Fruit fly (Drosophila melanogaster) whole organism, pupa: ENCODE measurements around the gene CG14518.
A peak's percentile ranks its signal among the peaks of the same experiment; 100 is the strongest.

Experiments used
- CG10348 ChIP-seq: fragments of 200-800 bp; sonication (Bioruptor generic); IDR thresholded peaks from 2 replicates; pipeline ENCODE4 v1.3.6; 2022; ENCODE audit warnings: missing biosample characterization, missing genetic modification characterization
- CG12605 ChIP-seq: fragments of 200-800 bp; sonication (Bioruptor generic); IDR thresholded peaks from 2 replicates; pipeline ENCODE4 v1.3.6; 2022; ENCODE audit warnings: missing biosample characterization, missing genetic modification characterization
- CG13204 ChIP-seq: fragments of 200-800 bp; sonication (Bioruptor generic); optimal IDR thresholded peaks from 2 replicates; lab custom pipeline; 2018; ENCODE audit warnings: missing biosample characterization, mild to moderate bottlenecking, missing genetic modification characterization, moderate library complexity
- CG14655 ChIP-seq: fragments of 200-800 bp; sonication (Bioruptor generic); optimal IDR thresholded peaks from 3 replicates; lab custom pipeline; 2017; ENCODE audit warnings: mild to moderate bottlenecking, missing biosample characterization, missing genetic modification reagents, missing genetic modification characterization
- CG15710 ChIP-seq: fragments of 200-800 bp; sonication (Bioruptor generic); optimal IDR thresholded peaks from 2 replicates; lab custom pipeline; 2018; ENCODE audit warnings: missing biosample characterization, mild to moderate bottlenecking, missing genetic modification characterization, moderate library complexity
- CG17806 ChIP-seq: fragments of 200-800 bp; sonication (Bioruptor generic); optimal IDR thresholded peaks from 2 replicates; lab custom pipeline; 2018; ENCODE audit warnings: missing biosample characterization, mild to moderate bottlenecking, missing genetic modification characterization, moderate library complexity
- CG32121 ChIP-seq: fragments of 200-800 bp; sonication (Bioruptor generic); IDR thresholded peaks from 2 replicates; pipeline ENCODE4 v1.3.6; 2022; ENCODE audit warnings: missing biosample characterization, missing genetic modification characterization
- CG34367 ChIP-seq: fragments of 200-800 bp; sonication (Bioruptor generic); optimal IDR thresholded peaks from 2 replicates; lab custom pipeline; 2018; ENCODE audit warnings: missing biosample characterization, mild to moderate bottlenecking, missing genetic modification characterization
- CG4496 ChIP-seq: fragments of 200-800 bp; sonication (Bioruptor generic); IDR thresholded peaks from 3 replicates; pipeline ENCODE4 v1.3.6; 2022; ENCODE audit warnings: missing biosample characterization, missing genetic modification characterization
- CG8159 ChIP-seq: fragments of 200-800 bp; sonication (Bioruptor generic); optimal IDR thresholded peaks from 3 replicates; lab custom pipeline; 2018; ENCODE audit warnings: missing biosample characterization, mild to moderate bottlenecking, missing genetic modification characterization, moderate library complexity
- CG8301 ChIP-seq: fragments of 200-800 bp; sonication (Bioruptor generic); optimal IDR thresholded peaks from 2 replicates; lab custom pipeline; 2018; ENCODE audit warnings: missing biosample characterization, mild to moderate bottlenecking, missing genetic modification characterization
- CG9948 ChIP-seq: fragments of 200-800 bp; sonication (Bioruptor generic); optimal IDR thresholded peaks from 2 replicates; lab custom pipeline; 2018; ENCODE audit warnings: missing biosample characterization, mild to moderate bottlenecking, missing genetic modification characterization, moderate library complexity
- D1 ChIP-seq: fragments of 200-800 bp; sonication (Bioruptor generic); optimal IDR thresholded peaks from 2 replicates; lab custom pipeline; 2018; ENCODE audit warnings: missing biosample characterization, mild to moderate bottlenecking, missing genetic modification characterization, moderate library complexity
- EcR ChIP-seq: fragments of 200-800 bp; sonication (Bioruptor generic); optimal IDR thresholded peaks from 3 replicates; lab custom pipeline; 2019; ENCODE audit warnings: missing biosample characterization, missing genetic modification characterization, mild to moderate bottlenecking, moderate library complexity, missing genetic modification reagents
- Ets98B ChIP-seq: fragments of 200-800 bp; sonication (Bioruptor generic); IDR thresholded peaks from 2 replicates; pipeline ENCODE4 v1.3.6; 2022; ENCODE audit warnings: missing biosample characterization, missing genetic modification characterization
- Pif1A ChIP-seq: fragments of 200-800 bp; sonication (Bioruptor generic); optimal IDR thresholded peaks from 3 replicates; lab custom pipeline; 2016; ENCODE audit warnings: missing biosample characterization, missing genetic modification characterization
- Pif1B ChIP-seq: fragments of 200-800 bp; sonication (Bioruptor generic); optimal IDR thresholded peaks from 3 replicates; lab custom pipeline; 2016; ENCODE audit warnings: missing biosample characterization, missing genetic modification characterization
- Snoo ChIP-seq: fragments of 200-800 bp; sonication (Bioruptor generic); optimal IDR thresholded peaks from 3 replicates; lab custom pipeline; 2017; ENCODE audit warnings: missing biosample characterization, mild to moderate bottlenecking, missing genetic modification characterization, inconsistent platforms
- fd96Ca ChIP-seq: fragments of 200-800 bp; sonication (Bioruptor generic); IDR thresholded peaks from 3 replicates; pipeline ENCODE4 v1.3.6; 2022; ENCODE audit warnings: missing biosample characterization, missing genetic modification characterization
- gl ChIP-seq: fragments of 200-800 bp; sonication (Bioruptor generic); optimal IDR thresholded peaks from 2 replicates; lab custom pipeline; 2018; ENCODE audit warnings: missing biosample characterization, mild to moderate bottlenecking, missing genetic modification characterization
- rn ChIP-seq: fragments of 200-800 bp; sonication (Bioruptor generic); IDR thresholded peaks from 2 replicates; pipeline ENCODE4 v1.3.6; 2022; ENCODE audit warnings: missing biosample characterization, missing genetic modification characterization

CG14518 gene

DNA sequence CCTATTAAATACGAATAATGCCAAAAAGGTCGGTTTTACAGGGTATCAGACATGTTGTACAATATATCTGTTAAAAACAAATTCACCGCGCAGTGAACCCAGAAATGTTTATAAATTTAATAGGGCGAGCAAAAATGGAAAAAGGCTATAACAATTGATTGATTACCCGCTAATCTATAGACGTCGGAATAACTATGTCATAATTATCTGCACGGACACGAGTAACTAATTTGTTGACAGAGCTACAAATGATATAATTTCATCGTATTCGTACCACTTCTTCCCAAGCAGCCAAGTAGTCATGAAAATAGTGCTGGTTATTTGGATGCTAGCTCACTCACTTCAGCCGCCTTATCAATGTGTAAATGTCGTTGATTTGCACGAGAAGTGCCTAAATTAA is at the start of gene CG14518:
Gene CG14518 (plus strand): TSS at position 301 of the 400 bp plus-strand sequence.
- TF ChIP-seq CG17806 (tag; lab: Kevin White, UChicago) = no peak
- no peak for TF ChIP-seq CG4496 (GFP tag; lab: Robert Waterston, UW)
- no peak for TF ChIP-seq CG12605
- no peak for TF ChIP-seq CG34367 (tag; lab: Kevin White, UChicago)
- TF ChIP-seq rn (GFP tag; lab: Robert Waterston, UW) = no peak
- TF ChIP-seq fd96Ca (GFP tag; lab: Robert Waterston, UW) = no peak
- TF ChIP-seq Pif1A (GFP tag; lab: Kevin White, UChicago) = no peak
- TF ChIP-seq Snoo (tag; lab: Kevin White, UChicago) = no peak
- TF ChIP-seq, all 21 proteins: peak for 0

DNA sequence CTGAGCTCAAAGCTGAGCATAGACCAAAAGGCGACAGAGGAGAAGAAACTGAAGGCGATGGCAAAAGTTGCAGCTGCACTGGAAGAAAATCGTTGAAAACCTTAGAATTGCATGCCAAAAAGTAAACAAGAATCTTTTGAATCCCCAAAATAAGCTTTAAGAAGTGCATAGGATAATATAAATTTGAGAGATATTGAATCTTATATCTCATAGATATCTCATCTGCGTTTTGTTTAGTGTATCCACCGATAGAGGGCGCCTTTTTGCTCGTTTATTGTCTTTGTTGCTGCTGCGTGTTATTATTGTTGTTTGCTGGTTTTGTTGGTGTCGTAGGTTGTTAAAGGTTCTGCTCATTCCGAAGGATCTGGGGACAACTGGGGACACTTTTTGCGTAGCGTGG is 38.9 kb upstream of the CG14518 start:
- no peak for TF ChIP-seq CG4496 (GFP tag; lab: Robert Waterston, UW)
- no peak for TF ChIP-seq CG32121 (GFP tag; lab: Robert Waterston, UW)
- no peak for TF ChIP-seq EcR (GFP tag; lab: Kevin White, UChicago)
- TF ChIP-seq CG14655 = peak; percentile 4
- no peak for TF ChIP-seq CG12605
- TF ChIP-seq CG10348 (GFP tag; lab: Robert Waterston, UW) = no peak
- TF ChIP-seq CG8159 = peak; percentile 23
- TF ChIP-seq CG17806 (tag; lab: Kevin White, UChicago) = no peak
- no peak for TF ChIP-seq CG34367 (tag; lab: Kevin White, UChicago)
- no peak for TF ChIP-seq Snoo (tag; lab: Kevin White, UChicago)
- TF ChIP-seq CG13204 (GFP tag; lab: Kevin White, UChicago) = no peak
- no peak for TF ChIP-seq D1 (tag; lab: Kevin White, UChicago)
- TF ChIP-seq CG15710 (tag; lab: Kevin White, UChicago) = peak; percentile 9
- no peak for TF ChIP-seq CG8301 (tag; lab: Kevin White, UChicago)
- TF ChIP-seq Pif1B (GFP tag; lab: Kevin White, UChicago) = no peak
- no peak for TF ChIP-seq Ets98B (GFP tag; lab: Robert Waterston, UW)

- TF ChIP-seq gl (tag; lab: Kevin White, UChicago) = no peak
- TF ChIP-seq CG17806 (tag; lab: Kevin White, UChicago) = peak; percentile 12
- no peak for TF ChIP-seq CG13204 (GFP tag; lab: Kevin White, UChicago)
- no peak for TF ChIP-seq CG12605
- TF ChIP-seq CG34367 (tag; lab: Kevin White, UChicago) = peak; percentile 1
- no peak for TF ChIP-seq Snoo (tag; lab: Kevin White, UChicago)
- TF ChIP-seq CG10348 (GFP tag; lab: Robert Waterston, UW) = no peak
- TF ChIP-seq fd96Ca (GFP tag; lab: Robert Waterston, UW) = no peak
- TF ChIP-seq D1 (tag; lab: Kevin White, UChicago) = no peak
- TF ChIP-seq CG9948 (tag; lab: Kevin White, UChicago) = peak; percentile 23
- no peak for TF ChIP-seq CG32121 (GFP tag; lab: Robert Waterston, UW)
- TF ChIP-seq Pif1A (GFP tag; lab: Kevin White, UChicago) = peak; percentile 12
- no peak for TF ChIP-seq Pif1B (GFP tag; lab: Kevin White, UChicago)
- no peak for TF ChIP-seq Ets98B (GFP tag; lab: Robert Waterston, UW)
- TF ChIP-seq CG4496 (GFP tag; lab: Robert Waterston, UW) = no peak
- no peak for TF ChIP-seq rn (GFP tag; lab: Robert Waterston, UW)
- no peak for TF ChIP-seq EcR (GFP tag; lab: Kevin White, UChicago)
- TF ChIP-seq CG14655 = peak; percentile 56
- peak; percentile 47 for TF ChIP-seq CG15710 (tag; lab: Kevin White, UChicago)
- TF ChIP-seq CG8159 = peak; percentile 67
- peak; percentile 33 for TF ChIP-seq CG8301 (tag; lab: Kevin White, UChicago)
Measured at dm6 chr3R:28987596-28988378, 37.0 kb upstream of the CG14518 start.

dm6 chr3R:28989388-28989787 is 35.4 kb upstream of the CG14518 start:
- TF ChIP-seq fd96Ca (GFP tag; lab: Robert Waterston, UW) = no peak
- TF ChIP-seq CG9948 (tag; lab: Kevin White, UChicago) = no peak
- no peak for TF ChIP-seq CG8301 (tag; lab: Kevin White, UChicago)
- TF ChIP-seq Pif1B (GFP tag; lab: Kevin White, UChicago) = no peak
- TF ChIP-seq gl (tag; lab: Kevin White, UChicago) = no peak
- no peak for TF ChIP-seq EcR (GFP tag; lab: Kevin White, UChicago)
- TF ChIP-seq CG8159 = no peak
- no peak for TF ChIP-seq Snoo (tag; lab: Kevin White, UChicago)
- TF ChIP-seq D1 (tag; lab: Kevin White, UChicago) = no peak
- TF ChIP-seq rn (GFP tag; lab: Robert Waterston, UW) = no peak

dm6 chr3R:28990695-28991094 is 34.1 kb upstream of the CG14518 start:
- no peak for TF ChIP-seq CG14655
- TF ChIP-seq Pif1A (GFP tag; lab: Kevin White, UChicago) = no peak
- no peak for TF ChIP-seq Pif1B (GFP tag; lab: Kevin White, UChicago)
- no peak for TF ChIP-seq CG8159
- TF ChIP-seq gl (tag; lab: Kevin White, UChicago) = no peak
- TF ChIP-seq CG10348 (GFP tag; lab: Robert Waterston, UW) = no peak
- TF ChIP-seq CG17806 (tag; lab: Kevin White, UChicago) = no peak
- TF ChIP-seq CG13204 (GFP tag; lab: Kevin White, UChicago) = no peak
- no peak for TF ChIP-seq EcR (GFP tag; lab: Kevin White, UChicago)
- TF ChIP-seq CG32121 (GFP tag; lab: Robert Waterston, UW) = no peak
- TF ChIP-seq Ets98B (GFP tag; lab: Robert Waterston, UW) = no peak
- no peak for TF ChIP-seq fd96Ca (GFP tag; lab: Robert Waterston, UW)
